Worm (Caenorhabditis elegans) whole organism, late embryonic: ENCODE data around the gene C17H11.6.
"Not testable (repeated sequence)": the region's sequence is repeated elsewhere in the genome, so short reads cannot be mapped to it uniquely, and the experiment has no call there.

Experiments
- C38D4.7 ChIP-seq: fragments of 200-800 bp; sonication (Bioruptor generic); optimal IDR thresholded peaks from 2 replicates; lab custom pipeline; 2018; ENCODE audit warnings: mild to moderate bottlenecking, missing genetic modification characterization, moderate library complexity, missing compliant biosample characterization
- F13H6.1 ChIP-seq: sonication (generic microtip); optimal IDR thresholded peaks from 2 replicates; lab custom pipeline; 2016; ENCODE audit warnings: missing genetic modification characterization, missing compliant biosample characterization
- K09A11.1 ChIP-seq: sonication (generic microtip); optimal IDR thresholded peaks from 2 replicates; lab custom pipeline; 2017; ENCODE audit warnings: antibody characterized with exemption, mild to moderate bottlenecking, missing genetic modification characterization, missing compliant biosample characterization; ENCODE audit not compliant: insufficient read depth
- ceh-14 ChIP-seq: sonication (generic microtip); optimal IDR thresholded peaks from 2 replicates; lab custom pipeline; 2016; ENCODE audit warnings: missing genotype, missing genetic modification characterization, missing compliant biosample characterization
- ceh-18 ChIP-seq: sonication (generic microtip); optimal IDR thresholded peaks from 2 replicates; lab custom pipeline; 2016; ENCODE audit warnings: missing genetic modification characterization, missing compliant biosample characterization
- ceh-22 ChIP-seq: sonication (generic microtip); optimal IDR thresholded peaks from 2 replicates; lab custom pipeline; 2017; ENCODE audit warnings: missing biosample characterization, missing genetic modification characterization
- ceh-30 ChIP-seq: fragments of 150-350 bp; optimal IDR thresholded peaks from 2 replicates; lab custom pipeline; 2014; ENCODE audit warnings: missing biosample characterization, missing genetic modification characterization
- ceh-45 ChIP-seq: fragments of 200-800 bp; sonication (Bioruptor generic); IDR thresholded peaks from 2 replicates; pipeline ENCODE4 v1.3.6; 2022; ENCODE audit warnings: missing genetic modification reagents, missing genetic modification characterization, missing compliant biosample characterization
- ceh-6 ChIP-seq: fragments of 200-800 bp; sonication (Bioruptor generic); optimal IDR thresholded peaks from 2 replicates; lab custom pipeline; 2018; ENCODE audit warnings: mild to moderate bottlenecking, missing genetic modification characterization, missing compliant biosample characterization
- che-1 ChIP-seq: sonication (generic microtip); optimal IDR thresholded peaks from 2 replicates; lab custom pipeline; 2016; ENCODE audit warnings: mild to moderate bottlenecking, missing genetic modification characterization, missing compliant biosample characterization
- dve-1 ChIP-seq: sonication (generic microtip); optimal IDR thresholded peaks from 2 replicates; lab custom pipeline; 2017; ENCODE audit warnings: antibody characterized with exemption, mild to moderate bottlenecking, missing genetic modification characterization, missing compliant biosample characterization
- ets-4 ChIP-seq: sonication (generic microtip); optimal IDR thresholded peaks from 2 replicates; lab custom pipeline; 2016; ENCODE audit warnings: missing genetic modification characterization, missing compliant biosample characterization
- fax-1 ChIP-seq: sonication (generic microtip); optimal IDR thresholded peaks from 2 replicates; lab custom pipeline; 2016; ENCODE audit warnings: missing genotype, missing genetic modification characterization, missing compliant biosample characterization
- gmeb-2 ChIP-seq: sonication (generic microtip); optimal IDR thresholded peaks from 2 replicates; lab custom pipeline; 2016; ENCODE audit warnings: missing genetic modification characterization, inconsistent platforms, missing compliant biosample characterization
- hlh-13 ChIP-seq: fragments of 200-800 bp; sonication (Bioruptor generic); optimal IDR thresholded peaks from 2 replicates; lab custom pipeline; 2018; ENCODE audit warnings: mild to moderate bottlenecking, missing genetic modification characterization, missing compliant biosample characterization
- hlh-15 ChIP-seq: sonication (generic microtip); optimal IDR thresholded peaks from 2 replicates; lab custom pipeline; 2016; ENCODE audit warnings: missing genetic modification characterization, missing compliant biosample characterization
- hlh-30 ChIP-seq: sonication (generic microtip); optimal IDR thresholded peaks from 2 replicates; lab custom pipeline; 2017; ENCODE audit warnings: antibody characterized with exemption, missing genetic modification characterization, missing compliant biosample characterization; ENCODE audit not compliant: insufficient read depth
- lim-6 ChIP-seq: sonication (generic microtip); optimal IDR thresholded peaks from 2 replicates; lab custom pipeline; 2016; ENCODE audit warnings: missing genetic modification characterization, missing compliant biosample characterization
- madf-2 ChIP-seq: sonication (generic microtip); optimal IDR thresholded peaks from 2 replicates; lab custom pipeline; 2017; ENCODE audit warnings: missing genetic modification characterization, missing compliant biosample characterization
- mec-3 ChIP-seq: sonication (generic microtip); optimal IDR thresholded peaks from 2 replicates; lab custom pipeline; 2016; ENCODE audit warnings: borderline replicate concordance, missing genetic modification characterization, missing compliant biosample characterization
- nfya-1 ChIP-seq: sonication (generic microtip); optimal IDR thresholded peaks from 2 replicates; lab custom pipeline; 2017; ENCODE audit warnings: missing genetic modification characterization, mild to moderate bottlenecking, missing compliant biosample characterization, antibody characterized with exemption, moderate library complexity
- nhr-11 ChIP-seq: fragments of 150-350 bp; optimal IDR thresholded peaks from 2 replicates; lab custom pipeline; 2014; ENCODE audit warnings: missing biosample characterization, missing genetic modification characterization
- nhr-232 ChIP-seq: sonication (generic microtip); optimal IDR thresholded peaks from 2 replicates; lab custom pipeline; 2016; ENCODE audit warnings: missing genetic modification characterization, missing compliant biosample characterization
- npax-4 ChIP-seq: sonication (generic microtip); optimal IDR thresholded peaks from 2 replicates; lab custom pipeline; 2016; ENCODE audit warnings: missing genetic modification characterization, missing compliant biosample characterization
- pat-9 ChIP-seq: fragments of 200-800 bp; sonication (Bioruptor generic); optimal IDR thresholded peaks from 2 replicates; lab custom pipeline; 2018; ENCODE audit warnings: mild to moderate bottlenecking, missing genetic modification characterization, moderate library complexity, missing compliant biosample characterization
- pax-1 ChIP-seq: fragments of 150-350 bp; optimal IDR thresholded peaks from 2 replicates; lab custom pipeline; 2014; ENCODE audit warnings: missing biosample characterization, missing genetic modification characterization
- pqm-1 ChIP-seq: sonication (generic microtip); optimal IDR thresholded peaks from 2 replicates; lab custom pipeline; 2016; ENCODE audit warnings: missing genetic modification characterization, missing compliant biosample characterization
- pros-1 ChIP-seq: fragments of 150-350 bp; optimal IDR thresholded peaks from 2 replicates; lab custom pipeline; 2014; ENCODE audit warnings: missing biosample characterization, missing genetic modification reagents, missing genetic modification characterization
- rnt-1 ChIP-seq: sonication (generic microtip); optimal IDR thresholded peaks from 2 replicates; lab custom pipeline; 2016; ENCODE audit warnings: missing genetic modification characterization, missing compliant biosample characterization
- sdc-2 ChIP-seq: sonication (generic microtip); optimal IDR thresholded peaks from 2 replicates; lab custom pipeline; 2016; ENCODE audit warnings: missing genotype, missing genetic modification characterization, missing compliant biosample characterization
- sox-4 ChIP-seq: sonication (generic microtip); optimal IDR thresholded peaks from 2 replicates; lab custom pipeline; 2017; ENCODE audit warnings: mild to moderate bottlenecking, missing genetic modification characterization, inconsistent platforms, missing compliant biosample characterization
- syd-9 ChIP-seq: sonication (generic microtip); optimal IDR thresholded peaks from 2 replicates; lab custom pipeline; 2016; ENCODE audit warnings: mild to moderate bottlenecking, missing genetic modification characterization, moderate library complexity, missing compliant biosample characterization
- unc-3 ChIP-seq, 2 experiments: fragments of 200-800 bp in 1 of 2; sonication (Bioruptor generic) in 1 of 2; sonication (generic microtip) in 1 of 2; conservative IDR thresholded peaks in 1 of 2; optimal IDR thresholded peaks in 1 of 2; 2 replicates each; pipeline versions ENCODE4 v1.3.6 to Lab custom; 2016 to 2022; ENCODE audit warnings: missing compliant biosample characterization in 2 of 2, missing genetic modification characterization in 2 of 2, missing genetic modification reagents in 1 of 2
- unc-42 ChIP-seq: sonication (generic microtip); optimal IDR thresholded peaks from 2 replicates; lab custom pipeline; 2016; ENCODE audit warnings: missing genotype, missing genetic modification characterization, missing compliant biosample characterization
- unc-55 ChIP-seq: sonication (generic microtip); optimal IDR thresholded peaks from 2 replicates; lab custom pipeline; 2017; ENCODE audit warnings: missing biosample characterization, missing genetic modification reagents, missing genetic modification characterization
- unc-86 ChIP-seq: sonication (generic microtip); optimal IDR thresholded peaks from 2 replicates; lab custom pipeline; 2016; ENCODE audit warnings: missing genetic modification characterization, missing compliant biosample characterization

C17H11.6 gene

DNA sequence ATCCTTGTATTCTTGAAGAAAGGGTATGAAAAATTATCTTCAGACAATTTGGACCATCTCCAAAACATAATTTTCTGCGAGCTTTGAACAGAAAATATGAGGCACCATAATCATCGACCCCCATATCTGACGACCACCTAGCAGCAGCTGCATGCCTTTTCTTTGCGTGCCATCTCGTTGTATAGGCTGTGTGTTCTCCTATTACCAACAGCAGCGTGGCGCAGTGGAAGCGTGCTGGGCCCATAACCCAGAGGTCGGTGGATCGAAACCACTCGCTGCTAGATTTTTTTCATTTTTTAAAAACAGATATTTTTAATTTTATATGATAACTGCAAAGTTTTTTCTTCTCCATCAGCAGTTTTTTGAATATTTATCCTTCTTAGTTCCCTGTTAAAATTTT, 47.6 kb downstream of the C17H11.6 start (continued):
- TF ChIP-seq lim-6 (tag; lab: Kevin White, UChicago): peak; percentile 30
- TF ChIP-seq ceh-30 (tag; lab: Kevin White, UChicago): peak; percentile 49
- TF ChIP-seq hlh-13 (GFP tag; lab: Kevin White, UChicago): peak; percentile 77
- no peak for TF ChIP-seq ceh-22 (tag; lab: Kevin White, UChicago)
- TF ChIP-seq ceh-14 (tag; lab: Kevin White, UChicago): peak; percentile 70
- peak; percentile 70 for TF ChIP-seq F13H6.1
- peak; percentile 75 for TF ChIP-seq C38D4.7 (GFP tag; lab: Kevin White, UChicago)
- no peak for TF ChIP-seq pros-1 (tag; lab: Kevin White, UChicago)
- TF ChIP-seq ceh-6: peak; percentile 70
- peak; percentile 15 for TF ChIP-seq unc-86 (tag; lab: Kevin White, UChicago)
- peak; percentile 87 for TF ChIP-seq che-1 (tag; lab: Kevin White, UChicago)
- TF ChIP-seq nfya-1 (tag; lab: Kevin White, UChicago): peak; percentile 7
- TF ChIP-seq madf-2 (tag; lab: Kevin White, UChicago): peak; percentile 70
- TF ChIP-seq sox-4 (tag; lab: Kevin White, UChicago): peak; percentile 80
- peak; percentile 69 for TF ChIP-seq nhr-232
- TF ChIP-seq K09A11.1 (tag; lab: Kevin White, UChicago): peak; percentile 27
- TF ChIP-seq ceh-18 (tag; lab: Kevin White, UChicago): no peak
- peak; percentile 21 for TF ChIP-seq ets-4 (tag; lab: Kevin White, UChicago)
- no peak for TF ChIP-seq unc-55 (GFP tag; lab: Kevin White, UChicago)
- TF ChIP-seq hlh-15 (tag; lab: Kevin White, UChicago): no peak
- TF ChIP-seq gmeb-2 (tag; lab: Kevin White, UChicago): peak; percentile 89
- TF ChIP-seq syd-9 (tag; lab: Kevin White, UChicago): no peak
- no peak for TF ChIP-seq npax-4 (tag; lab: Kevin White, UChicago)
- peak; percentile 71 for TF ChIP-seq sdc-2 (tag; lab: Kevin White, UChicago)
- peak; percentile 71 for TF ChIP-seq pat-9
- TF ChIP-seq fax-1 (tag; lab: Kevin White, UChicago): peak; percentile 67
- no peak for TF ChIP-seq nhr-11 (tag; lab: Kevin White, UChicago)

- TF ChIP-seq hlh-30 (tag; lab: Kevin White, UChicago) (peak; percentile 79), ceh-18 (tag; lab: Kevin White, UChicago) (peak; percentile 7), K09A11.1 (tag; lab: Kevin White, UChicago) (peak; percentile 2), dve-1 (tag; lab: Kevin White, UChicago) (peak; percentile 13), nfya-1 (tag; lab: Kevin White, UChicago) (peak; percentile 20), unc-86 (tag; lab: Kevin White, UChicago) (peak; percentile 8), ceh-45 (GFP tag; lab: Robert Waterston, UW) (0 out of 2 replicates have a peak, but pooled peaks have one; percentile 29), unc-3 (GFP tag; conservative IDR thresholded peaks at IDR 0.05; lab: Robert Waterston, UW) (peak; percentile 54)
- TF ChIP-seq unc-3 (tag; optimal IDR thresholded peaks at IDR 0.05; lab: Kevin White, UChicago): not testable (repeated sequence)
Measured at ce11 chrX:8155447-8155877, 48.1 kb downstream of the C17H11.6 start.

- TF ChIP-seq pax-1 (tag; lab: Kevin White, UChicago): no peak
- TF ChIP-seq pqm-1 (tag; lab: Kevin White, UChicago): no peak
- no peak for TF ChIP-seq unc-42 (tag; lab: Kevin White, UChicago)
- TF ChIP-seq pros-1 (tag; lab: Kevin White, UChicago): no peak
- no peak for TF ChIP-seq rnt-1
- no peak for TF ChIP-seq nhr-11 (tag; lab: Kevin White, UChicago)
- no peak for TF ChIP-seq fax-1 (tag; lab: Kevin White, UChicago)
- no peak for TF ChIP-seq mec-3 (tag; lab: Kevin White, UChicago)
Measured at ce11 chrX:8151409-8151808, 52.2 kb downstream of the C17H11.6 start.
